Worm (Caenorhabditis elegans) whole organism, L2 larva: ENCODE results near the gene str-116.
A peak's percentile ranks its signal among the peaks of the same experiment; 100 is the strongest.

Experiments used
- ZK546.5 ChIP-seq: sonication (generic microtip); optimal IDR thresholded peaks from 2 replicates; lab custom pipeline; 2017; ENCODE audit warnings: missing biosample characterization, missing genetic modification characterization
- aly-2 ChIP-seq: fragments of 150-350 bp; optimal IDR thresholded peaks from 2 replicates; lab custom pipeline; 2014; ENCODE audit warnings: missing biosample characterization, missing genetic modification characterization
- ama-1 ChIP-seq: fragments of 150-350 bp; optimal IDR thresholded peaks from 2 replicates; lab custom pipeline; 2018; ENCODE audit warnings: inconsistent platforms
- blmp-1 ChIP-seq: sonication (generic microtip); optimal IDR thresholded peaks from 2 replicates; lab custom pipeline; 2017; ENCODE audit warnings: missing genetic modification characterization, mild to moderate bottlenecking, missing compliant biosample characterization, antibody characterized with exemption, moderate library complexity; ENCODE audit not compliant: insufficient read depth
- lin-11 ChIP-seq: fragments of 150-350 bp; sonication (generic microtip); optimal IDR thresholded peaks from 2 replicates; lab custom pipeline; 2014; ENCODE audit warnings: missing biosample characterization, missing genetic modification characterization, inconsistent platforms, mixed read lengths
- lin-13 ChIP-seq: fragments of 150-350 bp; optimal IDR thresholded peaks from 2 replicates; lab custom pipeline; 2014; ENCODE audit warnings: missing biosample characterization, missing genetic modification reagents, missing genetic modification characterization
- lin-39 ChIP-seq: fragments of 150-350 bp; optimal IDR thresholded peaks from 2 replicates; lab custom pipeline; 2014; ENCODE audit warnings: missing biosample characterization, missing genetic modification reagents, missing genetic modification characterization
- mbf-1 ChIP-seq: sonication (generic microtip); optimal IDR thresholded peaks from 2 replicates; lab custom pipeline; 2017; ENCODE audit warnings: missing biosample characterization, missing genetic modification characterization
- nhr-10 ChIP-seq: sonication (generic microtip); optimal IDR thresholded peaks from 2 replicates; lab custom pipeline; 2017; ENCODE audit warnings: missing biosample characterization, missing genetic modification characterization
- nhr-12 ChIP-seq: fragments of 150-350 bp; optimal IDR thresholded peaks from 2 replicates; lab custom pipeline; 2014; ENCODE audit warnings: missing biosample characterization, missing genetic modification characterization
- nhr-23 ChIP-seq: fragments of 150-350 bp; optimal IDR thresholded peaks from 2 replicates; lab custom pipeline; 2014; ENCODE audit warnings: missing biosample characterization, missing genetic modification reagents, missing genetic modification characterization
- nhr-237 ChIP-seq: fragments of 150-350 bp; optimal IDR thresholded peaks from 2 replicates; lab custom pipeline; 2014; ENCODE audit warnings: missing biosample characterization, missing genetic modification characterization
- nhr-25 ChIP-seq: fragments of 150-350 bp; sonication (generic microtip); optimal IDR thresholded peaks from 3 replicates; lab custom pipeline; 2014; ENCODE audit warnings: missing biosample characterization, missing genetic modification characterization
- nhr-77 ChIP-seq: fragments of 150-350 bp; optimal IDR thresholded peaks from 2 replicates; lab custom pipeline; 2014; ENCODE audit warnings: missing biosample characterization, missing genetic modification characterization
- sem-4 ChIP-seq: fragments of 150-350 bp; optimal IDR thresholded peaks from 2 replicates; lab custom pipeline; 2014; ENCODE audit warnings: missing biosample characterization, missing genetic modification reagents, missing genetic modification characterization
- skn-1 ChIP-seq: sonication (generic microtip); optimal IDR thresholded peaks from 2 replicates; lab custom pipeline; 2017; ENCODE audit warnings: missing biosample characterization, missing genetic modification characterization
- sma-9 ChIP-seq, 2 experiments: fragments of 150-350 bp in 1 of 2; sonication (generic microtip) in 1 of 2; optimal IDR thresholded peaks; 2 replicates each; lab custom pipeline; 2014 to 2016; ENCODE audit warnings: missing genetic modification characterization in 2 of 2, mild to moderate bottlenecking in 1 of 2, missing biosample characterization in 1 of 2, missing compliant biosample characterization in 1 of 2, missing genetic modification reagents in 1 of 2, moderate library complexity in 1 of 2
- snpc-4 ChIP-seq: fragments of 150-350 bp; optimal IDR thresholded peaks from 2 replicates; lab custom pipeline; 2014; ENCODE audit warnings: missing biosample characterization, missing genetic modification characterization
- unc-62 ChIP-seq: fragments of 150-350 bp; optimal IDR thresholded peaks from 2 replicates; lab custom pipeline; 2014; ENCODE audit warnings: missing biosample characterization, missing genetic modification reagents, missing genetic modification characterization
- zag-1 ChIP-seq: fragments of 150-350 bp; optimal IDR thresholded peaks from 2 replicates; lab custom pipeline; 2014; ENCODE audit warnings: missing biosample characterization, missing genetic modification characterization
- ztf-11 ChIP-seq: sonication (generic microtip); optimal IDR thresholded peaks from 2 replicates; lab custom pipeline; 2017; ENCODE audit warnings: missing biosample characterization, missing genetic modification characterization
- ztf-4 ChIP-seq: fragments of 150-350 bp; optimal IDR thresholded peaks from 2 replicates; lab custom pipeline; 2014; ENCODE audit warnings: missing biosample characterization, missing genetic modification characterization

The str-116 gene

ce11 chrV:11314025-11314880, 47.5 kb downstream of the str-116 start (continued):
- TF ChIP-seq nhr-12 (tag; lab: Kevin White, UChicago): no peak
- TF ChIP-seq sma-9 (GFP tag; optimal IDR thresholded peaks at IDR 0.05; lab: Kevin White, UChicago): peak; percentile 82
- TF ChIP-seq sma-9 (tag; optimal IDR thresholded peaks at IDR 0.05; lab: Kevin White, UChicago): no peak
- TF ChIP-seq nhr-77 (tag; lab: Kevin White, UChicago): no peak

- TF ChIP-seq lin-39 (tag; lab: Kevin White, UChicago) (no peak), aly-2 (tag; lab: Kevin White, UChicago) (no peak), skn-1 (tag; lab: Kevin White, UChicago) (no peak), lin-11 (tag; lab: Kevin White, UChicago) (no peak), zag-1 (tag; lab: Kevin White, UChicago) (no peak), lin-13 (GFP tag; lab: Kevin White, UChicago) (no peak), mbf-1 (no peak), snpc-4 (tag; lab: Kevin White, UChicago) (no peak), blmp-1 (tag; lab: Kevin White, UChicago) (no peak), ama-1 (no peak), ztf-4 (tag; lab: Kevin White, UChicago) (no peak), unc-62 (no peak), ztf-11 (tag; lab: Kevin White, UChicago) (no peak), sem-4 (tag; lab: Kevin White, UChicago) (no peak), nhr-237 (tag; lab: Kevin White, UChicago) (no peak), nhr-25 (tag; lab: Kevin White, UChicago) (no peak), ZK546.5 (tag; lab: Kevin White, UChicago) (no peak), nhr-10 (no peak), nhr-12 (tag; lab: Kevin White, UChicago) (no peak), nhr-23 (tag; lab: Kevin White, UChicago) (no peak)
- TF ChIP-seq, all 48 proteins: peak for 0
Observed at ce11 chrV:11316801-11317200, 50.0 kb downstream of the str-116 start, which contains the start of gene cutl-18. Gene cutl-18, minus strand, starts transcription at chrV:11316901.
